Worm (Caenorhabditis elegans): Measurements from ENCODE around the gene swt-5.

DNA sequence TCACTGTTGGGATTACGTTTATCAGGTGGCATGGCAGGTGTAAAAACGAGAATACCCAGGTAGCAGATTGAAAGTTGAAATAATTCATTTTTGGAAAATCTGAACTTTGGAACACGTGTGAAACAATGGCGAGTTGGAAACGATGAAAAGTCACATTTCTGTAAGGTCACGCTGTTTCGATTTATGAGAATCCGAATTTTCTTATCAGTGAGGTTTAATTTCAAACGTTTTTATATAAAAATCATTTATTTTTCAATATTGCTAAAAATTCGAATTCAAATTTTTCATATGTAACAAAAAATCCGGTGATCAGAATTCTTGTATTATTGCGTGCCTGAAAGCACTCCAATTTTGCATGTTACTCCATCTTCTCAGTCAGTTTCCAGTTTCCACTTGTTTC is 38.6 kb upstream of the swt-5 start, which contains the start of gene F07D3.3:
- TF ChIP-seq ztf-1 (GFP tag; conservative IDR thresholded peaks at IDR 0.05) (no peak), unc-62 (GFP tag; optimal IDR thresholded peaks at IDR 0.05) (no peak), nhr-11 (tag; optimal IDR thresholded peaks at IDR 0.05) (no peak), nhr-77 (tag; optimal IDR thresholded peaks at IDR 0.05) (no peak), aly-2 (tag; optimal IDR thresholded peaks at IDR 0.05) (no peak), gmeb-1 (tag; optimal IDR thresholded peaks at IDR 0.05) (no peak)

All from whole organism, L2 larva.